Worm (Caenorhabditis elegans): ENCODE data around the gene cisd-1.

The cisd-1 gene

ce11 chrII:11464427-11464944 lies 4.9 kb downstream of the cisd-1 start, which contains the start of the genes aars-1 and rga-1 (continued):
- no peak for TF ChIP-seq mes-4 (tag; optimal IDR thresholded peaks at IDR 0.05)
- peak; percentile 74 for TF ChIP-seq ztf-18 (tag; optimal IDR thresholded peaks at IDR 0.05)
- TF ChIP-seq fkh-3 (tag; optimal IDR thresholded peaks at IDR 0.05): no peak
- no peak for TF ChIP-seq bed-2 (GFP tag; IDR thresholded peaks at IDR 0.05)
- TF ChIP-seq Y53F4B.3 (GFP tag; IDR thresholded peaks at IDR 0.05): no peak
- TF ChIP-seq dpl-1 (GFP tag; optimal IDR thresholded peaks at IDR 0.05): no peak
- no peak for TF ChIP-seq ztf-28 (GFP tag; IDR thresholded peaks at IDR 0.05)
- no peak for TF ChIP-seq hsf-1 (GFP tag; IDR thresholded peaks at IDR 0.05)
- peak; percentile 86 for TF ChIP-seq zfh-2 (GFP tag; conservative IDR thresholded peaks at IDR 0.05)
- TF ChIP-seq F22D6.2 (tag; optimal IDR thresholded peaks at IDR 0.05): no peak
- TF ChIP-seq lsl-1 (GFP tag; optimal IDR thresholded peaks at IDR 0.05): no peak
- no peak for TF ChIP-seq sea-2 (GFP tag; IDR thresholded peaks at IDR 0.05)
- no peak for TF ChIP-seq hlh-12 (tag; optimal IDR thresholded peaks at IDR 0.05)
- no peak for TF ChIP-seq mxl-1 (tag; optimal IDR thresholded peaks at IDR 0.05)
- no peak for TF ChIP-seq F49E8.2 (tag; optimal IDR thresholded peaks at IDR 0.05; ENCODE audit: insufficient read depth)
- no peak for TF ChIP-seq ceh-91 (GFP tag; IDR thresholded peaks at IDR 0.05)
- TF ChIP-seq madf-10 (tag; optimal IDR thresholded peaks at IDR 0.05): no peak
- no peak for TF ChIP-seq ztf-3 (GFP tag; optimal IDR thresholded peaks at IDR 0.05)
- TF ChIP-seq F57A8.1 (GFP tag; optimal IDR thresholded peaks at IDR 0.05): no peak
- TF ChIP-seq snpc-1.3 (tag; optimal IDR thresholded peaks at IDR 0.05; ENCODE audit: insufficient read depth): no peak
- peak; percentile 41 for TF ChIP-seq atf-7 (tag; optimal IDR thresholded peaks at IDR 0.05)
- TF ChIP-seq Y53G8AR.9 (GFP tag; conservative IDR thresholded peaks at IDR 0.05): no peak
- no peak for TF ChIP-seq ceh-58 (GFP tag; IDR thresholded peaks at IDR 0.05)
- no peak for TF ChIP-seq somi-1 (GFP tag; optimal IDR thresholded peaks at IDR 0.05)
- no peak for TF ChIP-seq F10E7.11 (tag; optimal IDR thresholded peaks at IDR 0.05)
- no peak for TF ChIP-seq ztf-25 (GFP tag; IDR thresholded peaks at IDR 0.05)
- no peak for TF ChIP-seq ceh-79 (tag; optimal IDR thresholded peaks at IDR 0.05)
- no peak for TF ChIP-seq aptf-2 (GFP tag; conservative IDR thresholded peaks at IDR 0.05)
- no peak for TF ChIP-seq nhr-90 (tag; optimal IDR thresholded peaks at IDR 0.05)
- no peak for TF ChIP-seq ztf-6 (GFP tag; IDR thresholded peaks at IDR 0.05)
- TF ChIP-seq mel-28 (tag; optimal IDR thresholded peaks at IDR 0.05; ENCODE audit: borderline replicate concordance): no peak
- TF ChIP-seq attf-6 (GFP tag; IDR thresholded peaks at IDR 0.05): no peak
- TF ChIP-seq T07F8.4 (tag; optimal IDR thresholded peaks at IDR 0.05): no peak
- no peak for TF ChIP-seq lag-1 (GFP tag; IDR thresholded peaks at IDR 0.05)
- TF ChIP-seq dpff-1 (tag; optimal IDR thresholded peaks at IDR 0.05): no peak
- no peak for TF ChIP-seq ztf-26 (tag; optimal IDR thresholded peaks at IDR 0.05)
- TF ChIP-seq ztf-22 (GFP tag; optimal IDR thresholded peaks at IDR 0.05): peak; percentile 39
- no peak for TF ChIP-seq F33H1.4 (GFP tag; IDR thresholded peaks at IDR 0.05)
- TF ChIP-seq Y67H2A.10 (GFP tag; conservative IDR thresholded peaks at IDR 0.05): no peak
- TF ChIP-seq K12H6.12 (tag; optimal IDR thresholded peaks at IDR 0.05): peak; percentile 4
- no peak for TF ChIP-seq madf-8 (GFP tag; conservative IDR thresholded peaks at IDR 0.05)
- TF ChIP-seq efl-1 (GFP tag; optimal IDR thresholded peaks at IDR 0.05): no peak
- TF ChIP-seq hmg-20 (GFP tag; IDR thresholded peaks at IDR 0.05): no peak
- no peak for TF ChIP-seq let-526 (GFP tag; IDR thresholded peaks at IDR 0.05)
- TF ChIP-seq sdz-38 (tag; optimal IDR thresholded peaks at IDR 0.05): no peak
- no peak for TF ChIP-seq Y95B8A.8 (GFP tag; IDR thresholded peaks at IDR 0.05)
- no peak for TF ChIP-seq aptf-3 (GFP tag; IDR thresholded peaks at IDR 0.05)
- peak; percentile 66; the same call in 1 of the 2 replicates for TF ChIP-seq hmg-1.2 (GFP tag; IDR thresholded peaks at IDR 0.05)
- TF ChIP-seq unc-130 (GFP tag; optimal IDR thresholded peaks at IDR 0.05): no peak
- TF ChIP-seq attf-3 (GFP tag; conservative IDR thresholded peaks at IDR 0.05): no peak

Data from whole organism, young adult.